Worm (Caenorhabditis elegans) whole organism, L4/young adult: ENCODE results near the gene aman-1.

Experiments used
- W03F9.2 ChIP-seq: fragments of 150-350 bp; optimal IDR thresholded peaks from 2 replicates; lab custom pipeline; 2014; ENCODE audit warnings: missing biosample characterization, missing genetic modification characterization
- dao-5 ChIP-seq: sonication (generic microtip); optimal IDR thresholded peaks from 2 replicates; lab custom pipeline; 2016; ENCODE audit warnings: missing genotype, missing genetic modification characterization, moderate library complexity, missing compliant biosample characterization
- him-1 ChIP-seq: sonication (generic microtip); optimal IDR thresholded peaks from 2 replicates; lab custom pipeline; 2016; ENCODE audit warnings: missing genotype, missing genetic modification reagents, missing genetic modification characterization, missing compliant biosample characterization

- TF ChIP-seq W03F9.2 (tag; lab: Kevin White, UChicago), result no peak
- no peak for TF ChIP-seq dao-5
- TF ChIP-seq him-1 (tag; lab: Kevin White, UChicago), result no peak
These were observed 14.8 kb upstream of the aman-1 start for ce11 chrX:4718114-4718513.
